Worm (Caenorhabditis elegans): ENCODE results near the gene ugt-8.

Gene ugt-8

DNA sequence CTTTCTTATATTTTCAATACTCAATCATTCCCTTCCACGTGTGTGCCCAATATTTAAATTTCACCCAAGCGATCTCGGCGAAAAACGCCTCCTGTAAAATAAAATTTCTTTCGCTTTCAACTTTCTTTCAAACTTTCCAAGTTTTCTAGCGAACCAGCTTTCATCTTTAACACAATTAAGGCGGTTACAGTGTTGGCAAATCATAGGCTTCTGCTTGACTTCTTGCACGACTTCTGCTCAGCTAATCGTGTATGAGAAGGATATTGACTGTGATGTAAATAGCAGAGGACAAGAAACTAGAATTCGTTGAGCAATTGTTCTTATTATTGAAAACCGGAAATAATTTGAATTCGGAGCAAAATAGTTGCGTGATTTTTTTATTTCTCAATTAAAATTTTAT, 12.4 kb upstream of the ugt-8 start (continued):
- TF ChIP-seq repo-1 (tag; optimal IDR thresholded peaks at IDR 0.05) (no peak), egrh-3 (GFP tag; IDR thresholded peaks at IDR 0.05) (no peak), gei-17 (GFP tag; optimal IDR thresholded peaks at IDR 0.05) (no peak), nhr-90 (tag; optimal IDR thresholded peaks at IDR 0.05) (no peak), K12H6.12 (tag; optimal IDR thresholded peaks at IDR 0.05) (no peak), nhr-120 (GFP tag; IDR thresholded peaks at IDR 0.05) (no peak), hsf-1 (GFP tag; IDR thresholded peaks at IDR 0.05) (peak; percentile 77), hlh-26 (GFP tag; conservative IDR thresholded peaks at IDR 0.05) (no peak), C06A6.2 (GFP tag; conservative IDR thresholded peaks at IDR 0.05) (no peak), unc-130 (GFP tag; optimal IDR thresholded peaks at IDR 0.05) (peak; percentile 6), zim-3 (tag; optimal IDR thresholded peaks at IDR 0.05) (no peak), let-526 (GFP tag; IDR thresholded peaks at IDR 0.05) (no peak), ztf-26 (tag; optimal IDR thresholded peaks at IDR 0.05) (no peak), him-1 (tag; optimal IDR thresholded peaks at IDR 0.05) (peak; percentile 9), nfyb-1 (GFP tag; IDR thresholded peaks at IDR 0.05) (no peak; the same call in 1 of the 2 replicates), hrde-1 (tag; optimal IDR thresholded peaks at IDR 0.05; ENCODE audit: borderline replicate concordance) (peak; percentile 70), madf-3 (GFP tag; IDR thresholded peaks at IDR 0.05) (peak; percentile 81), nfya-2 (GFP tag; IDR thresholded peaks at IDR 0.05) (no peak), rpc-1 (optimal IDR thresholded peaks at IDR 0.05) (no peak), rpc-1 (tag; optimal IDR thresholded peaks at IDR 0.05) (no peak), ets-4 (GFP tag; optimal IDR thresholded peaks at IDR 0.05) (no peak), Y67H2A.10 (GFP tag; conservative IDR thresholded peaks at IDR 0.05) (no peak), somi-1 (GFP tag; optimal IDR thresholded peaks at IDR 0.05) (no peak), unc-62 (GFP tag; optimal IDR thresholded peaks at IDR 0.05) (no peak), ccch-3 (GFP tag; optimal IDR thresholded peaks at IDR 0.05) (no peak), sea-2 (GFP tag; IDR thresholded peaks at IDR 0.05) (no peak), ama-1 (optimal IDR thresholded peaks at IDR 0.05) (no peak), ama-1 (GFP tag; optimal IDR thresholded peaks at IDR 0.05) (no peak), chd-7 (tag; optimal IDR thresholded peaks at IDR 0.05) (no peak), dpl-1 (GFP tag; optimal IDR thresholded peaks at IDR 0.05) (no peak), bed-2 (GFP tag; IDR thresholded peaks at IDR 0.05) (no peak), F57C9.4 (tag; optimal IDR thresholded peaks at IDR 0.05) (no peak), rec-8 (tag; optimal IDR thresholded peaks at IDR 0.05) (no peak), mel-28 (tag; optimal IDR thresholded peaks at IDR 0.05; ENCODE audit: borderline replicate concordance) (no peak), K11D2.4 (GFP tag; IDR thresholded peaks at IDR 0.05) (no peak), ekl-4 (GFP tag; IDR thresholded peaks at IDR 0.05) (peak; percentile 73), F39B2.1 (GFP tag; IDR thresholded peaks at IDR 0.05) (peak; percentile 75; the same call in 1 of the 2 replicates), atf-7 (tag; optimal IDR thresholded peaks at IDR 0.05) (no peak), F10E7.11 (tag; optimal IDR thresholded peaks at IDR 0.05) (no peak), lin-35 (GFP tag; optimal IDR thresholded peaks at IDR 0.05) (peak in 1 of 3 experiments; percentile 7), dpff-1 (tag; optimal IDR thresholded peaks at IDR 0.05) (no peak), F55B11.4 (tag; optimal IDR thresholded peaks at IDR 0.05; ENCODE audit: borderline replicate concordance, insufficient read depth) (no peak)

DNA sequence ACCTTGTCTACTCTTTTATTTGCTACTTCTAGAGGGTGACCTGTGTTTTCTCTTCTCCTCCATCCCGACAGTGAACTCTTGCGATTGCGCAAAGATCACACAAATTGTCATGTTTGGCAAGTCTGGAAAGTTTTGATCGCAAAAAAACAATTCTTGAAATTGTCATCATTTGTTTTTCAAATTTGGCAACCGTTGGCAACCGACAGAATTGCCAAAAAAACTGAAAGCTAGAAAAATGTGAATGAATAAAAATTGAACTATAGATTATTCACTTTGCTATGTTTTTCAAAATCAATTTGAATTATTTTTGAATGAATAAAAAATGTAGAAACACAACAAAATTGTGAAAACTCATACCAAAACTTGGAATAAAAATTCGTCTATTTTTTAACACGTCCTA, 8.8 kb upstream of the ugt-8 start, which contains the start of gene ugt-11:
Gene ugt-11 (minus strand): TSS at position 101 of the 400 bp plus-strand sequence.
- no peak for TF ChIP-seq K12H6.12 (tag; optimal IDR thresholded peaks at IDR 0.05)
- TF ChIP-seq lin-26 (GFP tag; IDR thresholded peaks at IDR 0.05) = no peak
- no peak for TF ChIP-seq nfyb-1 (GFP tag; IDR thresholded peaks at IDR 0.05)
- no peak for TF ChIP-seq snpc-1.3 (tag; optimal IDR thresholded peaks at IDR 0.05; ENCODE audit: insufficient read depth)
- no peak for TF ChIP-seq let-607 (tag; optimal IDR thresholded peaks at IDR 0.05)
- no peak for TF ChIP-seq madf-10 (tag; optimal IDR thresholded peaks at IDR 0.05)
- no peak for TF ChIP-seq atf-7 (tag; optimal IDR thresholded peaks at IDR 0.05)
- TF ChIP-seq lsl-1 (GFP tag; optimal IDR thresholded peaks at IDR 0.05) = no peak
- TF ChIP-seq Y56A3A.18 (GFP tag; IDR thresholded peaks at IDR 0.05) = no peak
- TF ChIP-seq egrh-3 (GFP tag; IDR thresholded peaks at IDR 0.05) = no peak
- TF ChIP-seq F57C9.4 (tag; optimal IDR thresholded peaks at IDR 0.05) = no peak
- no peak for TF ChIP-seq pha-4 (tag; optimal IDR thresholded peaks at IDR 0.05)
- TF ChIP-seq F37B4.10 (GFP tag; IDR thresholded peaks at IDR 0.05) = no peak
- TF ChIP-seq ceh-40 (GFP tag; IDR thresholded peaks at IDR 0.05) = no peak

Measured in whole organism, young adult.